Fruit fly (Drosophila melanogaster) whole organism, embryonic: Measurements from ENCODE around the gene OS9.
A peak's percentile ranks its signal among the peaks of the same experiment; 100 is the strongest.

ENCODE experiments used
- CG10274 ChIP-seq: fragments of 200-800 bp; sonication (Bioruptor generic); optimal IDR thresholded peaks from 3 replicates; lab custom pipeline; 2017; ENCODE audit warnings: missing biosample characterization, mild to moderate bottlenecking, missing genetic modification characterization
- CG10462 ChIP-seq: fragments of 200-800 bp; sonication (Bioruptor generic); optimal IDR thresholded peaks from 2 replicates; lab custom pipeline; 2016; ENCODE audit warnings: missing biosample characterization, missing genetic modification characterization
- CG11085 ChIP-seq: fragments of 200-800 bp; sonication (Bioruptor generic); IDR thresholded peaks from 2 replicates; pipeline ENCODE4 v1.3.6; 2022; ENCODE audit warnings: missing biosample characterization, missing genetic modification characterization
- CG11456 ChIP-seq: fragments of 200-800 bp; sonication (Bioruptor generic); IDR thresholded peaks from 3 replicates; pipeline ENCODE4 v1.3.6; 2022; ENCODE audit warnings: missing biosample characterization, missing genetic modification characterization
- CG12155 ChIP-seq: fragments of 200-800 bp; sonication (Bioruptor generic); optimal IDR thresholded peaks from 3 replicates; lab custom pipeline; 2016; ENCODE audit warnings: missing biosample characterization, missing genetic modification characterization
- CG1233 ChIP-seq: fragments of 200-800 bp; sonication (Bioruptor generic); optimal IDR thresholded peaks from 4 replicates; lab custom pipeline; 2018; ENCODE audit warnings: missing biosample characterization, mild to moderate bottlenecking, missing genetic modification characterization
- CG13624 ChIP-seq: fragments of 200-800 bp; sonication (Bioruptor generic); optimal IDR thresholded peaks from 2 replicates; lab custom pipeline; 2016; ENCODE audit warnings: missing biosample characterization, missing genetic modification characterization
- CG13775 ChIP-seq: fragments of 200-800 bp; sonication (Bioruptor generic); optimal IDR thresholded peaks from 3 replicates; lab custom pipeline; 2017; ENCODE audit warnings: missing biosample characterization, mild to moderate bottlenecking, missing genetic modification characterization
- CG14667 ChIP-seq: fragments of 200-800 bp; sonication (Bioruptor generic); IDR thresholded peaks from 2 replicates; pipeline ENCODE4 v1.3.6; 2022; ENCODE audit warnings: missing biosample characterization, missing genetic modification characterization
- CG15073 ChIP-seq: fragments of 200-800 bp; sonication (Bioruptor generic); optimal IDR thresholded peaks from 2 replicates; lab custom pipeline; 2016; ENCODE audit warnings: missing biosample characterization, missing genetic modification characterization
- CG16815 ChIP-seq: fragments of 200-800 bp; sonication (Bioruptor generic); optimal IDR thresholded peaks from 3 replicates; lab custom pipeline; 2017; ENCODE audit warnings: missing biosample characterization, mild to moderate bottlenecking, missing genetic modification characterization
- CG18262 ChIP-seq: fragments of 200-800 bp; optimal IDR thresholded peaks from 3 replicates; lab custom pipeline; 2019; ENCODE audit warnings: missing biosample characterization, mild to moderate bottlenecking, missing genetic modification characterization, moderate library complexity
- CG2875 ChIP-seq: fragments of 200-800 bp; sonication (Bioruptor generic); optimal IDR thresholded peaks from 2 replicates; lab custom pipeline; 2017; ENCODE audit warnings: missing biosample characterization, mild to moderate bottlenecking, missing genetic modification characterization, missing genetic modification reagents
- CG34224 ChIP-seq: fragments of 200-800 bp; sonication (Bioruptor generic); IDR thresholded peaks from 3 replicates; pipeline ENCODE4 v1.3.6; 2022; ENCODE audit warnings: missing biosample characterization, missing genetic modification characterization; ENCODE audit not compliant: partially characterized antibody
- CG43689 ChIP-seq: fragments of 200-800 bp; sonication (Bioruptor generic); IDR thresholded peaks from 2 replicates; pipeline ENCODE4 v1.3.6; 2022; ENCODE audit warnings: missing biosample characterization, missing genetic modification characterization
- CG4854 ChIP-seq: fragments of 200-800 bp; sonication (Bioruptor generic); optimal IDR thresholded peaks from 2 replicates; lab custom pipeline; 2016; ENCODE audit warnings: missing biosample characterization, missing genetic modification characterization, inconsistent platforms
- CG9727 ChIP-seq: fragments of 200-800 bp; sonication (Bioruptor generic); optimal IDR thresholded peaks from 3 replicates; lab custom pipeline; 2017; ENCODE audit warnings: missing biosample characterization, mild to moderate bottlenecking, missing genetic modification characterization
- CoRest ChIP-seq: fragments of 200-800 bp; sonication (Bioruptor generic); optimal IDR thresholded peaks from 3 replicates; lab custom pipeline; 2018; ENCODE audit warnings: missing biosample characterization, mild to moderate bottlenecking, missing genetic modification characterization, moderate library complexity
- Dad ChIP-seq: fragments of 200-800 bp; sonication (Bioruptor generic); optimal IDR thresholded peaks from 3 replicates; lab custom pipeline; 2016; ENCODE audit warnings: missing biosample characterization, missing genetic modification characterization
- Dek ChIP-seq: fragments of 200-800 bp; sonication (Bioruptor generic); optimal IDR thresholded peaks from 3 replicates; lab custom pipeline; 2019; ENCODE audit warnings: missing biosample characterization, mild to moderate bottlenecking, missing genetic modification characterization, moderate library complexity
- ERR ChIP-seq: fragments of 200-800 bp; sonication (Bioruptor generic); optimal IDR thresholded peaks from 2 replicates; lab custom pipeline; 2016; ENCODE audit warnings: missing biosample characterization, missing genetic modification characterization
- Ets97D ChIP-seq: fragments of 200-800 bp; sonication (Bioruptor generic); optimal IDR thresholded peaks from 3 replicates; lab custom pipeline; 2016; ENCODE audit warnings: missing biosample characterization, missing genetic modification characterization
- Fer3 ChIP-seq: fragments of 200-800 bp; sonication (Bioruptor generic); optimal IDR thresholded peaks from 2 replicates; lab custom pipeline; 2018; ENCODE audit warnings: missing biosample characterization, mild to moderate bottlenecking, missing genetic modification characterization, moderate library complexity
- H2.0 ChIP-seq: fragments of 200-800 bp; sonication (Bioruptor generic); IDR thresholded peaks from 2 replicates; pipeline ENCODE4 v1.3.6; 2022; ENCODE audit warnings: missing biosample characterization, missing genetic modification characterization
- Hr3 ChIP-seq: fragments of 200-800 bp; sonication (Bioruptor generic); optimal IDR thresholded peaks from 3 replicates; lab custom pipeline; 2016; ENCODE audit warnings: missing biosample characterization, missing genetic modification characterization
- Mrtf ChIP-seq: fragments of 200-800 bp; sonication (Bioruptor generic); IDR thresholded peaks from 3 replicates; pipeline ENCODE4 v1.3.6; 2022; ENCODE audit warnings: missing biosample characterization, missing genetic modification characterization
- Sox100B ChIP-seq: fragments of 200-800 bp; sonication (Bioruptor generic); optimal IDR thresholded peaks from 3 replicates; lab custom pipeline; 2018; ENCODE audit warnings: missing biosample characterization, mild to moderate bottlenecking, missing genetic modification characterization
- Ssrp ChIP-seq: fragments of 200-800 bp; sonication (Bioruptor generic); optimal IDR thresholded peaks from 2 replicates; lab custom pipeline; 2018; ENCODE audit warnings: missing biosample characterization, mild to moderate bottlenecking, missing genetic modification characterization, moderate library complexity
- Taf1 ChIP-seq: fragments of 200-800 bp; sonication (Bioruptor generic); IDR thresholded peaks from 2 replicates; pipeline ENCODE4 v1.3.6; 2022; ENCODE audit warnings: missing biosample characterization, missing genetic modification characterization
- Tbp ChIP-seq: fragments of >200 bp; optimal IDR thresholded peaks from 2 replicates; lab custom pipeline; 2018; ENCODE audit warnings: missing biosample characterization, missing genetic modification characterization
- Trl ChIP-seq, 3 experiments: fragments of >200 bp in 2 of 3; fragments of 200-800 bp in 1 of 3; sonication (Bioruptor generic) in 1 of 3; optimal IDR thresholded peaks; 2 replicates in 1 of 3; 3 replicates in 2 of 3; lab custom pipeline; 2016 to 2017; ENCODE audit warnings: missing biosample characterization in 1 of 3, missing genetic modification characterization in 1 of 3
- ab ChIP-seq: fragments of 200-800 bp; sonication (Bioruptor generic); optimal IDR thresholded peaks from 2 replicates; lab custom pipeline; 2016; ENCODE audit warnings: missing biosample characterization, missing genetic modification characterization
- ara ChIP-seq: fragments of 200-800 bp; sonication (Bioruptor generic); IDR thresholded peaks from 2 replicates; pipeline ENCODE4 v1.3.6; 2022; ENCODE audit warnings: missing biosample characterization, missing genetic modification characterization
- bab2 ChIP-seq: fragments of 200-800 bp; sonication (Bioruptor generic); optimal IDR thresholded peaks from 2 replicates; lab custom pipeline; 2016; ENCODE audit warnings: missing biosample characterization, missing genetic modification characterization
- bsh ChIP-seq, 2 experiments: fragments of 200-800 bp; sonication (Bioruptor generic); optimal IDR thresholded peaks; 2 replicates each; lab custom pipeline; 2017 to 2018; ENCODE audit warnings: mild to moderate bottlenecking in 2 of 2, missing biosample characterization in 2 of 2, missing genetic modification characterization in 2 of 2, moderate library complexity in 1 of 2
- dati ChIP-seq: fragments of 200-800 bp; sonication (Bioruptor generic); IDR thresholded peaks from 2 replicates; pipeline ENCODE4 v1.3.6; 2022; ENCODE audit warnings: missing biosample characterization, missing genetic modification characterization
- dimm ChIP-seq: fragments of 200-800 bp; sonication (Bioruptor generic); IDR thresholded peaks from 2 replicates; pipeline ENCODE4 v1.3.6; 2022; ENCODE audit warnings: missing biosample characterization, missing genetic modification characterization
- dysf ChIP-seq: fragments of 200-800 bp; sonication (Bioruptor generic); IDR thresholded peaks from 3 replicates; pipeline ENCODE4 v1.3.6; 2022; ENCODE audit warnings: missing biosample characterization, missing genetic modification characterization
- fd96Cb ChIP-seq: fragments of 200-800 bp; sonication (Bioruptor generic); optimal IDR thresholded peaks from 2 replicates; lab custom pipeline; 2018; ENCODE audit warnings: missing biosample characterization, mild to moderate bottlenecking, missing genetic modification characterization, moderate library complexity
- inv ChIP-seq: fragments of 200-800 bp; sonication (Bioruptor generic); IDR thresholded peaks from 2 replicates; pipeline ENCODE4 v1.3.6; 2022; ENCODE audit warnings: missing biosample characterization, missing genetic modification characterization; ENCODE audit not compliant: partially characterized antibody
- ken ChIP-seq: fragments of 200-800 bp; sonication (Bioruptor generic); IDR thresholded peaks from 3 replicates; pipeline ENCODE4 v1.3.6; 2022; ENCODE audit warnings: missing biosample characterization, missing genetic modification characterization
- kni ChIP-seq: fragments of 200-800 bp; sonication (Bioruptor generic); optimal IDR thresholded peaks from 3 replicates; lab custom pipeline; 2017; ENCODE audit warnings: mild to moderate bottlenecking, missing biosample characterization, missing genetic modification reagents, missing genetic modification characterization
- knrl ChIP-seq: fragments of 200-800 bp; sonication (Bioruptor generic); IDR thresholded peaks from 3 replicates; pipeline ENCODE4 v1.3.6; 2022; ENCODE audit warnings: missing biosample characterization, missing genetic modification characterization; ENCODE audit not compliant: partially characterized antibody
- pros ChIP-seq: fragments of 200-800 bp; sonication (Bioruptor generic); optimal IDR thresholded peaks from 3 replicates; lab custom pipeline; 2019; ENCODE audit warnings: missing biosample characterization, mild to moderate bottlenecking, missing genetic modification characterization, moderate library complexity
- row ChIP-seq: fragments of 200-800 bp; sonication (Bioruptor generic); IDR thresholded peaks from 3 replicates; pipeline ENCODE4 v1.3.6; 2022; ENCODE audit warnings: missing biosample characterization, missing genetic modification characterization
- shn ChIP-seq: fragments of 200-800 bp; sonication (Bioruptor generic); optimal IDR thresholded peaks from 3 replicates; lab custom pipeline; 2016; ENCODE audit warnings: missing biosample characterization, missing genetic modification characterization
- sim ChIP-seq: fragments of 200-800 bp; sonication (Bioruptor generic); IDR thresholded peaks from 2 replicates; pipeline ENCODE4 v1.3.6; 2022; ENCODE audit warnings: missing biosample characterization, missing genetic modification characterization
- so ChIP-seq: fragments of 200-800 bp; sonication (Bioruptor generic); IDR thresholded peaks from 3 replicates; pipeline ENCODE4 v1.3.6; 2022; ENCODE audit warnings: missing biosample characterization, missing genetic modification characterization
- sob ChIP-seq: fragments of 200-800 bp; sonication (Bioruptor generic); IDR thresholded peaks from 2 replicates; pipeline ENCODE4 v1.3.6; 2022; ENCODE audit warnings: missing biosample characterization, missing genetic modification characterization
- stc ChIP-seq: fragments of 200-800 bp; sonication (Bioruptor generic); IDR thresholded peaks from 2 replicates; pipeline ENCODE4 v1.3.6; 2022; ENCODE audit warnings: missing biosample characterization, missing genetic modification characterization
- vfl ChIP-seq: fragments of 200-800 bp; sonication (Bioruptor generic); optimal IDR thresholded peaks from 2 replicates; lab custom pipeline; 2016; ENCODE audit warnings: missing biosample characterization, missing genetic modification characterization
- z ChIP-seq: fragments of 200-800 bp; sonication (Bioruptor generic); IDR thresholded peaks from 3 replicates; pipeline ENCODE4 v1.3.6; 2022; ENCODE audit warnings: missing biosample characterization, missing genetic modification characterization

The OS9 gene

DNA sequence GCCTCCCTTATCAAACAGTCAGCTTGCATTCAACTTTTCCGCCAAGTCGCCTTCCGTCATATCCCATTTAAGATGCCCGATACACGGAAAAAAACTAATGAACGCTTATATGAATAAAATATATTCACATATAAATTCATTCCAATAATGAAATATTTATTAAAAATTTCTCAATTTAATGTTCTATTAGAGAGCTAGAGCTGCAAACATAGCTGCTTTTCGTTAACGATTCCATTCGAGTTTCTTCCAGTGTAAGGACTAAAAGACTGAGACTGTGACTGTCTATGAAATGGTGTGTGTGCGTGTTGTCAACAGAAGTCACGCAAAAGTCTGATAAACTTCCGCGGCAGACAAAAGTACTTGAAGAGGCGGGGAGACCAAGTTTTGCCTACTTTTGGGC lies 36.2 kb downstream of the OS9 start (continued):
- peak; percentile 38 for TF ChIP-seq Dek (tag; lab: Kevin White, UChicago)
- no peak for TF ChIP-seq Mrtf (GFP tag; lab: Robert Waterston, UW)
- no peak for TF ChIP-seq inv (GFP tag; lab: Robert Waterston, UW)
- no peak for TF ChIP-seq stc (GFP tag; lab: Robert Waterston, UW)
- TF ChIP-seq H2.0 (GFP tag; lab: Robert Waterston, UW) = no peak
- TF ChIP-seq Ssrp (tag; lab: Kevin White, UChicago) = peak; percentile 27
- TF ChIP-seq ERR (GFP tag; lab: Kevin White, UChicago) = no peak
- TF ChIP-seq Trl (optimal IDR thresholded peaks at IDR 0.05; lab: Kevin White, UChicago) = no peak
- TF ChIP-seq Trl (GFP tag; optimal IDR thresholded peaks at IDR 0.05; lab: Kevin White, UChicago) = no peak
- no peak for TF ChIP-seq knrl (GFP tag; lab: Robert Waterston, UW)
- TF ChIP-seq CG14667 (GFP tag; lab: Robert Waterston, UW) = no peak
- no peak for TF ChIP-seq so (GFP tag; lab: Robert Waterston, UW)
- no peak for TF ChIP-seq Tbp
- no peak for TF ChIP-seq CG10462 (GFP tag; lab: Kevin White, UChicago)
- no peak for TF ChIP-seq ken (GFP tag; lab: Robert Waterston, UW)
- TF ChIP-seq sob (GFP tag; lab: Robert Waterston, UW) = no peak
- no peak for TF ChIP-seq ab (GFP tag; lab: Kevin White, UChicago)
- TF ChIP-seq CG13775 (GFP tag; lab: Kevin White, UChicago) = peak; percentile 38
- TF ChIP-seq ara (GFP tag; lab: Robert Waterston, UW) = no peak
- TF ChIP-seq bsh (GFP tag; optimal IDR thresholded peaks at IDR 0.05; lab: Kevin White, UChicago) = peak in 1 of 2 experiments; percentile 54
- TF ChIP-seq CG18262 (tag; lab: Kevin White, UChicago) = no peak
- TF ChIP-seq Dad (GFP tag; lab: Kevin White, UChicago) = no peak
- TF ChIP-seq pros = no peak
- TF ChIP-seq Taf1 (GFP tag; lab: Robert Waterston, UW) = no peak
- no peak for TF ChIP-seq kni (GFP tag; lab: Kevin White, UChicago)
- no peak for TF ChIP-seq CG12155
- peak; percentile 42 for TF ChIP-seq CG9727
- peak; percentile 53 for TF ChIP-seq Fer3 (tag; lab: Kevin White, UChicago)
- TF ChIP-seq sim = no peak
- no peak for TF ChIP-seq shn (GFP tag; lab: Kevin White, UChicago)
- no peak for TF ChIP-seq CG4854 (GFP tag; lab: Kevin White, UChicago)
- TF ChIP-seq Sox100B = peak; percentile 43
- TF ChIP-seq bab2 (GFP tag; lab: Kevin White, UChicago) = no peak
- peak; percentile 62 for TF ChIP-seq dysf (GFP tag; lab: Robert Waterston, UW)
- TF ChIP-seq CG16815 (GFP tag; lab: Kevin White, UChicago) = peak; percentile 15
- TF ChIP-seq fd96Cb (tag; lab: Kevin White, UChicago) = peak; percentile 35
- peak; percentile 24 for TF ChIP-seq CG1233 (GFP tag; lab: Kevin White, UChicago)
- TF ChIP-seq Ets97D (GFP tag; lab: Kevin White, UChicago) = no peak
- TF ChIP-seq CG2875 (GFP tag; lab: Kevin White, UChicago) = no peak
- peak; percentile 7 for TF ChIP-seq CG10274 (GFP tag; lab: Kevin White, UChicago)
- no peak for TF ChIP-seq z (GFP tag; lab: Robert Waterston, UW)
- TF ChIP-seq CG11085 = no peak
- TF ChIP-seq CG11456 (GFP tag; lab: Robert Waterston, UW) = no peak
- no peak for TF ChIP-seq dimm (GFP tag; lab: Robert Waterston, UW)
- no peak for TF ChIP-seq CG34224 (GFP tag; lab: Robert Waterston, UW)
- TF ChIP-seq vfl = no peak
- no peak for TF ChIP-seq CG15073 (GFP tag; lab: Kevin White, UChicago)
- TF ChIP-seq CG43689 (GFP tag; lab: Robert Waterston, UW) = no peak
- TF ChIP-seq row (GFP tag; lab: Robert Waterston, UW) = peak; percentile 65
- no peak for TF ChIP-seq dati
- TF ChIP-seq Hr3 (GFP tag; lab: Kevin White, UChicago) = no peak
- TF ChIP-seq CoRest (tag; lab: Kevin White, UChicago) = peak; percentile 56
- TF ChIP-seq CG13624 = no peak
